1 fruit fly cellular context compared by ENCODE assay signal in the genomic region with DNA sequence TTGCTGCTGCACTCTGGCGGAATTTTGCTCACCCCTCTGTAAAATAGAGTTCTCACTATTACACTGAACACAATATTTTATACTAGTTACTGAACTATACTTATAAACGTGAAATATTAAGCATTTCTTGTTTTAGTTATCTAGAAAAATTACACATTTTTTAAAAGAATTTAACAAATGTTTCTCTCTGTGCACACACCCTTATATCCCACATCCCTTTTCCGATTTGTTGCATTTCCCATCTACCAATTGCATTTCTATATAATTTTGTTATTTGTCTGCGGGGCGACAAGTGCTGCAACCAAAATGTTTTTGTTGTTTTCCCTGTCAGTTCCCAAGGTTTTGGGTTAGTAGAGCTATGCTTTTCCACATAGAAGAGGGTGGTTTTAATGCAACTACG.
A peak's percentile ranks its signal among the peaks of the same experiment; 100 is the strongest.
TF ChIP-seq lines count a peak whose summit lies in the region.

No protein-coding gene starts in this region.

TF ChIP-seq in whole organism, embryonic, 481 proteins besides CTCF, POLR2A, EP300 and RAD21 (continued from another document):
- peak; percentile 21 for TF ChIP-seq Hsf (GFP tag; optimal IDR thresholded peaks at IDR 0.05; lab: Kevin White, UChicago)
- peak in 1 of 2 experiments; percentile 48 for TF ChIP-seq bsh (GFP tag; optimal IDR thresholded peaks at IDR 0.05; lab: Kevin White, UChicago)
- TF ChIP-seq tll (GFP tag; optimal IDR thresholded peaks at IDR 0.05; lab: Kevin White, UChicago), result peak in 1 of 2 experiments; percentile 19
- TF ChIP-seq CG5180 (GFP tag; optimal IDR thresholded peaks at IDR 0.05; lab: Kevin White, UChicago), result no peak
- no peak for TF ChIP-seq lov (optimal IDR thresholded peaks at IDR 0.05; lab: Kevin White, UChicago)
- peak; percentile 60; the same call in 1 of the 3 replicates for TF ChIP-seq lov (GFP tag; IDR thresholded peaks at IDR 0.05; lab: Robert Waterston, UW)
- no peak for TF ChIP-seq CG10366 (GFP tag; IDR thresholded peaks at IDR 0.05; lab: Robert Waterston, UW)
- TF ChIP-seq CG9727 (GFP tag; optimal IDR thresholded peaks at IDR 0.05; lab: Kevin White, UChicago), result peak; percentile 68
- peak; percentile 42 for TF ChIP-seq CG14710 (tag; optimal IDR thresholded peaks at IDR 0.05; lab: Kevin White, UChicago)
- TF ChIP-seq az2 (GFP tag; optimal IDR thresholded peaks at IDR 0.05; lab: Kevin White, UChicago), result peak; percentile 30
- peak; percentile 70 for TF ChIP-seq CG18262 (tag; optimal IDR thresholded peaks at IDR 0.05; lab: Kevin White, UChicago)
- TF ChIP-seq CG7839 (tag; optimal IDR thresholded peaks at IDR 0.05; lab: Kevin White, UChicago), result peak; percentile 4
- no peak for TF ChIP-seq Atf6 (GFP tag; IDR thresholded peaks at IDR 0.05; lab: Robert Waterston, UW)
- TF ChIP-seq CG4820 (GFP tag; optimal IDR thresholded peaks at IDR 0.05; lab: Kevin White, UChicago), result peak; percentile 8
- TF ChIP-seq zen (tag; optimal IDR thresholded peaks at IDR 0.05; lab: Kevin White, UChicago), result peak; percentile 38
- TF ChIP-seq CG12071 (GFP tag; optimal IDR thresholded peaks at IDR 0.05; lab: Kevin White, UChicago), result no peak
- TF ChIP-seq Tbp (GFP tag; optimal IDR thresholded peaks at IDR 0.05; lab: Kevin White, UChicago), result no peak
- TF ChIP-seq CG2199 (GFP tag; IDR thresholded peaks at IDR 0.05; lab: Robert Waterston, UW), result 0 out of 3 replicates have a peak, but pooled peaks have one; percentile 28
- TF ChIP-seq lilli (GFP tag; optimal IDR thresholded peaks at IDR 0.05; lab: Kevin White, UChicago), result peak; percentile 5
- TF ChIP-seq CG4404 (GFP tag; IDR thresholded peaks at IDR 0.05; lab: Robert Waterston, UW), result peak; percentile 63
- peak; percentile 20 for TF ChIP-seq phol (tag; optimal IDR thresholded peaks at IDR 0.05; lab: Kevin White, UChicago)
- TF ChIP-seq chn (GFP tag; optimal IDR thresholded peaks at IDR 0.05; lab: Kevin White, UChicago), result peak; percentile 36
- TF ChIP-seq trem (tag; optimal IDR thresholded peaks at IDR 0.05; lab: Kevin White, UChicago), result peak; percentile 13
- peak; percentile 62 for TF ChIP-seq CG8924 (tag; optimal IDR thresholded peaks at IDR 0.05; lab: Kevin White, UChicago)
- peak; percentile 68 for TF ChIP-seq CG15696 (tag; optimal IDR thresholded peaks at IDR 0.05; lab: Kevin White, UChicago)
- TF ChIP-seq eyg (GFP tag; optimal IDR thresholded peaks at IDR 0.05; lab: Kevin White, UChicago), result no peak
- TF ChIP-seq bowl (GFP tag; IDR thresholded peaks at IDR 0.05; lab: Robert Waterston, UW), result no peak
- TF ChIP-seq Blimp-1 (GFP tag; optimal IDR thresholded peaks at IDR 0.05; lab: Kevin White, UChicago), result peak; percentile 23
- no peak for TF ChIP-seq CG2120 (GFP tag; optimal IDR thresholded peaks at IDR 0.05; lab: Kevin White, UChicago)
- peak; percentile 83 for TF ChIP-seq dmrt11E (tag; optimal IDR thresholded peaks at IDR 0.05; lab: Kevin White, UChicago)
- peak; percentile 33 for TF ChIP-seq unpg (GFP tag; optimal IDR thresholded peaks at IDR 0.05; lab: Kevin White, UChicago)
- TF ChIP-seq CG4707 (GFP tag; optimal IDR thresholded peaks at IDR 0.05; lab: Kevin White, UChicago), result no peak
- no peak for TF ChIP-seq Hr78 (GFP tag; optimal IDR thresholded peaks at IDR 0.05; lab: Kevin White, UChicago)
- no peak for TF ChIP-seq CG32767 (GFP tag; IDR thresholded peaks at IDR 0.05; lab: Robert Waterston, UW)
- peak; percentile 51; the same call in 1 of the 2 replicates for TF ChIP-seq ara (GFP tag; IDR thresholded peaks at IDR 0.05; lab: Robert Waterston, UW)
- TF ChIP-seq Fer3 (tag; optimal IDR thresholded peaks at IDR 0.05; lab: Kevin White, UChicago), result no peak
- TF ChIP-seq lola (GFP tag; optimal IDR thresholded peaks at IDR 0.05; lab: Kevin White, UChicago), result peak in 1 of 3 experiments; percentile 67
- no peak for TF ChIP-seq Poxn (GFP tag; IDR thresholded peaks at IDR 0.05; lab: Robert Waterston, UW)
- peak; percentile 53 for TF ChIP-seq CG17829 (tag; optimal IDR thresholded peaks at IDR 0.05; lab: Kevin White, UChicago)
- TF ChIP-seq sr (GFP tag; IDR thresholded peaks at IDR 0.05; lab: Robert Waterston, UW), result no peak
- TF ChIP-seq CG12236 (GFP tag; optimal IDR thresholded peaks at IDR 0.05; lab: Kevin White, UChicago), result no peak
- TF ChIP-seq CG17328 (GFP tag; IDR thresholded peaks at IDR 0.05; lab: Robert Waterston, UW), result 0 out of 2 replicates have a peak, but pooled peaks have one; percentile 28
- peak; percentile 32 for TF ChIP-seq CG16863 (GFP tag; optimal IDR thresholded peaks at IDR 0.05; lab: Kevin White, UChicago)
- TF ChIP-seq CG11247 (GFP tag; IDR thresholded peaks at IDR 0.05; lab: Robert Waterston, UW), result no peak
- peak; percentile 29 for TF ChIP-seq pros (GFP tag; optimal IDR thresholded peaks at IDR 0.05; lab: Kevin White, UChicago)
- TF ChIP-seq zf30C (GFP tag; optimal IDR thresholded peaks at IDR 0.05; lab: Kevin White, UChicago), result peak; percentile 87
- no peak for TF ChIP-seq CG12659 (GFP tag; optimal IDR thresholded peaks at IDR 0.05; lab: Kevin White, UChicago)
- TF ChIP-seq CkIIα-i1 (GFP tag; IDR thresholded peaks at IDR 0.05; lab: Robert Waterston, UW), result no peak
- peak; percentile 77 for TF ChIP-seq gcm (GFP tag; optimal IDR thresholded peaks at IDR 0.05; lab: Kevin White, UChicago)
- no peak for TF ChIP-seq trh (GFP tag; optimal IDR thresholded peaks at IDR 0.05; lab: Kevin White, UChicago)
- peak in 1 of 2 experiments; percentile 46 for TF ChIP-seq chif (GFP tag; optimal IDR thresholded peaks at IDR 0.05; lab: Kevin White, UChicago)
- peak; percentile 4 for TF ChIP-seq CG10462 (GFP tag; optimal IDR thresholded peaks at IDR 0.05; lab: Kevin White, UChicago)
- TF ChIP-seq Chrac-16 (GFP tag; optimal IDR thresholded peaks at IDR 0.05; lab: Kevin White, UChicago), result peak; percentile 46
- TF ChIP-seq ase (GFP tag; IDR thresholded peaks at IDR 0.05; lab: Robert Waterston, UW), result 0 out of 3 replicates have a peak, but pooled peaks have one; percentile 15
- TF ChIP-seq CG17361 (GFP tag; IDR thresholded peaks at IDR 0.05; lab: Robert Waterston, UW), result 0 out of 3 replicates have a peak, but pooled peaks have one; percentile 40
- peak; percentile 48 for TF ChIP-seq nmo (GFP tag; optimal IDR thresholded peaks at IDR 0.05; lab: Kevin White, UChicago)
- TF ChIP-seq CG33213 (GFP tag; optimal IDR thresholded peaks at IDR 0.05; lab: Kevin White, UChicago), result no peak
- TF ChIP-seq oc (tag; optimal IDR thresholded peaks at IDR 0.05; lab: Kevin White, UChicago), result no peak
- peak; percentile 25 for TF ChIP-seq CG1603 (tag; optimal IDR thresholded peaks at IDR 0.05; lab: Kevin White, UChicago)
- TF ChIP-seq CG31441 (GFP tag; IDR thresholded peaks at IDR 0.05; lab: Robert Waterston, UW), result peak; percentile 21; the same call in 1 of the 2 replicates
- no peak for TF ChIP-seq CG11504 (tag; optimal IDR thresholded peaks at IDR 0.05; lab: Kevin White, UChicago)
- no peak for TF ChIP-seq CG7745 (tag; optimal IDR thresholded peaks at IDR 0.05; lab: Kevin White, UChicago)
- TF ChIP-seq pita (GFP tag; optimal IDR thresholded peaks at IDR 0.05; lab: Kevin White, UChicago), result no peak
- peak; percentile 39 for TF ChIP-seq Mes4 (GFP tag; optimal IDR thresholded peaks at IDR 0.05; lab: Kevin White, UChicago)
- TF ChIP-seq CG3065 (GFP tag; optimal IDR thresholded peaks at IDR 0.05; lab: Kevin White, UChicago), result no peak
- TF ChIP-seq z (GFP tag; IDR thresholded peaks at IDR 0.05; lab: Robert Waterston, UW), result no peak
- peak; percentile 3 for TF ChIP-seq CG13775 (GFP tag; optimal IDR thresholded peaks at IDR 0.05; lab: Kevin White, UChicago)
- no peak for TF ChIP-seq pan (optimal IDR thresholded peaks at IDR 0.05; lab: Kevin White, UChicago)
- TF ChIP-seq pan (GFP tag; optimal IDR thresholded peaks at IDR 0.05 in 1 of 2, IDR thresholded peaks at IDR 0.05 in 1 of 2), result peak in 1 of 2 experiments; percentile 40
- TF ChIP-seq wdn (GFP tag; IDR thresholded peaks at IDR 0.05; lab: Robert Waterston, UW), result no peak
- TF ChIP-seq gcm2 (GFP tag; optimal IDR thresholded peaks at IDR 0.05; lab: Kevin White, UChicago), result no peak
- TF ChIP-seq Taf1 (GFP tag; IDR thresholded peaks at IDR 0.05; lab: Robert Waterston, UW), result no peak
- TF ChIP-seq zfh1 (GFP tag; IDR thresholded peaks at IDR 0.05; lab: Robert Waterston, UW), result peak; percentile 71; the same call in 2 of the 3 replicates
- TF ChIP-seq CrebB (tag; optimal IDR thresholded peaks at IDR 0.05; lab: Kevin White, UChicago), result no peak
- TF ChIP-seq Sin3A (optimal IDR thresholded peaks at IDR 0.05; lab: Kevin White, UChicago), result no peak
- TF ChIP-seq CG6689 (GFP tag; IDR thresholded peaks at IDR 0.05; lab: Robert Waterston, UW), result 0 out of 2 replicates have a peak, but pooled peaks have one; percentile 31
- no peak for TF ChIP-seq CG10543 (GFP tag; optimal IDR thresholded peaks at IDR 0.05; lab: Kevin White, UChicago)
- peak; percentile 49; the same call in 2 of the 3 replicates for TF ChIP-seq row (GFP tag; IDR thresholded peaks at IDR 0.05; lab: Robert Waterston, UW)
- peak; percentile 22 for TF ChIP-seq CG7556 (GFP tag; optimal IDR thresholded peaks at IDR 0.05; lab: Kevin White, UChicago)
- TF ChIP-seq Xrp1 (GFP tag; IDR thresholded peaks at IDR 0.05; lab: Robert Waterston, UW), result peak; percentile 79
- TF ChIP-seq CG2712 (tag; optimal IDR thresholded peaks at IDR 0.05; lab: Kevin White, UChicago), result peak; percentile 76
- TF ChIP-seq CG10959 (GFP tag; IDR thresholded peaks at IDR 0.05; lab: Robert Waterston, UW), result peak; percentile 49
- peak; percentile 42 for TF ChIP-seq gsb-n (tag; optimal IDR thresholded peaks at IDR 0.05; lab: Kevin White, UChicago)
- peak; percentile 44 for TF ChIP-seq NC2β (GFP tag; optimal IDR thresholded peaks at IDR 0.05; lab: Kevin White, UChicago)
- peak; percentile 71 for TF ChIP-seq CG10979 (tag; optimal IDR thresholded peaks at IDR 0.05; lab: Kevin White, UChicago)
- peak; percentile 3 for TF ChIP-seq Xbp1 (GFP tag; optimal IDR thresholded peaks at IDR 0.05; lab: Kevin White, UChicago)
- TF ChIP-seq CG12391 (tag; optimal IDR thresholded peaks at IDR 0.05; lab: Kevin White, UChicago), result peak; percentile 48
- TF ChIP-seq D (optimal IDR thresholded peaks at IDR 0.05; lab: Kevin White, UChicago), result no peak
- peak; percentile 21 for TF ChIP-seq D (GFP tag; optimal IDR thresholded peaks at IDR 0.05; lab: Kevin White, UChicago)
